Worm (Caenorhabditis elegans) whole organism, L4 larva: ENCODE measurements around the gene C28C12.1.

Experiments used
- F26F4.8 ChIP-seq: fragments of 200-800 bp; sonication (Bioruptor generic); conservative IDR thresholded peaks from 2 replicates; pipeline ENCODE4 v1.3.6; 2022; ENCODE audit warnings: missing genetic modification characterization, missing compliant biosample characterization
- F37D6.2 ChIP-seq: sonication (generic microtip); optimal IDR thresholded peaks from 2 replicates; lab custom pipeline; 2016; ENCODE audit warnings: mild to moderate bottlenecking, missing genetic modification characterization, missing compliant biosample characterization
- F49E8.2 ChIP-seq: sonication (generic microtip); optimal IDR thresholded peaks from 2 replicates; lab custom pipeline; 2016; ENCODE audit warnings: missing compliant biosample characterization, mild to moderate bottlenecking, missing genetic modification characterization, borderline replicate concordance
- R02D3.7 ChIP-seq: fragments of 150-350 bp; sonication (generic microtip); optimal IDR thresholded peaks from 3 replicates; lab custom pipeline; 2014; ENCODE audit warnings: missing biosample characterization, missing genetic modification characterization
- T20F7.1 ChIP-seq: fragments of 200-800 bp; sonication (Bioruptor generic); optimal IDR thresholded peaks from 2 replicates; lab custom pipeline; 2018; ENCODE audit warnings: mild to moderate bottlenecking, missing genetic modification characterization, missing compliant biosample characterization
- Y48G9A.11 ChIP-seq: fragments of 200-800 bp; sonication (Bioruptor generic); IDR thresholded peaks from 2 replicates; pipeline ENCODE4 v1.3.6; 2022; ENCODE audit warnings: missing genetic modification reagents, missing genetic modification characterization, missing compliant biosample characterization
- aha-1 ChIP-seq: fragments of 150-350 bp; peaks from one replicate; lab custom pipeline; 2014; ENCODE audit warnings: missing biosample characterization, missing genetic modification characterization
- aly-2 ChIP-seq: sonication (generic microtip); optimal IDR thresholded peaks from 2 replicates; lab custom pipeline; 2018; ENCODE audit warnings: missing biosample characterization, missing genetic modification characterization
- ama-1 ChIP-seq: fragments of 150-350 bp; optimal IDR thresholded peaks from 2 replicates; lab custom pipeline; 2014; ENCODE audit warnings: inconsistent platforms, mixed read lengths
- ces-1 ChIP-seq: fragments of 150-350 bp; sonication (generic microtip); optimal IDR thresholded peaks from 4 replicates; lab custom pipeline; 2014; ENCODE audit warnings: missing biosample characterization, missing genetic modification reagents, missing genetic modification characterization
- ctbp-1 ChIP-seq: fragments of 200-800 bp; sonication (Bioruptor generic); IDR thresholded peaks from 2 replicates; pipeline ENCODE4 v1.3.6; 2022; ENCODE audit warnings: missing genetic modification reagents, missing genetic modification characterization, missing compliant biosample characterization
- daf-16 ChIP-seq, 3 experiments: sonication (generic microtip); optimal IDR thresholded peaks; 2 replicates each; lab custom pipeline; 2016 to 2017; ENCODE audit warnings: missing genetic modification characterization in 3 of 3, missing genetic modification reagents in 3 of 3, mild to moderate bottlenecking in 2 of 3, missing compliant biosample characterization in 2 of 3, missing biosample characterization in 1 of 3, moderate library complexity in 1 of 3
- daf-19 ChIP-seq: fragments of 200-800 bp; sonication (Bioruptor generic); conservative IDR thresholded peaks from 2 replicates; pipeline ENCODE4 v1.3.6; 2022; ENCODE audit warnings: missing genetic modification characterization, missing compliant biosample characterization
- dmd-6 ChIP-seq: fragments of 200-800 bp; sonication (Bioruptor generic); IDR thresholded peaks from 2 replicates; pipeline ENCODE4 v1.3.6; 2022; ENCODE audit warnings: missing genetic modification reagents, missing genetic modification characterization, missing compliant biosample characterization
- dpl-1 ChIP-seq: fragments of 150-350 bp; optimal IDR thresholded peaks from 2 replicates; lab custom pipeline; 2014; ENCODE audit warnings: missing biosample characterization, missing genetic modification reagents, missing genetic modification characterization
- duxl-1 ChIP-seq: sonication (generic microtip); optimal IDR thresholded peaks from 2 replicates; lab custom pipeline; 2016; ENCODE audit warnings: mild to moderate bottlenecking, missing genetic modification characterization, moderate library complexity, missing compliant biosample characterization; ENCODE audit not compliant: poor library complexity
- dve-1 ChIP-seq: sonication (generic microtip); optimal IDR thresholded peaks from 2 replicates; lab custom pipeline; 2017; ENCODE audit warnings: antibody characterized with exemption, mild to moderate bottlenecking, missing genetic modification characterization, missing compliant biosample characterization; ENCODE audit not compliant: insufficient read depth
- fkh-10 ChIP-seq: fragments of 150-350 bp; optimal IDR thresholded peaks from 2 replicates; lab custom pipeline; 2014; ENCODE audit warnings: missing biosample characterization, missing genetic modification reagents, missing genetic modification characterization
- hlh-11 ChIP-seq: fragments of 200-800 bp; sonication (Bioruptor generic); optimal IDR thresholded peaks from 2 replicates; lab custom pipeline; 2018; ENCODE audit warnings: mild to moderate bottlenecking, missing genetic modification characterization, missing compliant biosample characterization
- hlh-30 ChIP-seq: sonication (generic microtip); optimal IDR thresholded peaks from 2 replicates; lab custom pipeline; 2017; ENCODE audit warnings: antibody characterized with exemption, mild to moderate bottlenecking, missing genetic modification characterization, missing compliant biosample characterization; ENCODE audit not compliant: insufficient read depth
- hmg-1.1 ChIP-seq: fragments of 200-800 bp; sonication (Bioruptor generic); IDR thresholded peaks from 2 replicates; pipeline ENCODE4 v1.3.6; 2022; ENCODE audit warnings: missing genetic modification reagents, missing genetic modification characterization, missing compliant biosample characterization
- lin-1 ChIP-seq: fragments of 200-800 bp; sonication (Bioruptor generic); IDR thresholded peaks from 2 replicates; pipeline ENCODE4 v1.3.6; 2022; ENCODE audit warnings: missing genetic modification reagents, missing genetic modification characterization, missing compliant biosample characterization
- lin-15B ChIP-seq: fragments of 150-350 bp; sonication (generic microtip); optimal IDR thresholded peaks from 3 replicates; lab custom pipeline; 2014; ENCODE audit warnings: missing biosample characterization, missing genetic modification characterization
- lin-29 ChIP-seq: fragments of 200-800 bp; sonication (Bioruptor generic); IDR thresholded peaks from 2 replicates; pipeline ENCODE4 v1.3.6; 2022; ENCODE audit warnings: missing genetic modification reagents, missing genetic modification characterization, missing compliant biosample characterization
- lin-38 ChIP-seq: fragments of 200-800 bp; sonication (Bioruptor generic); IDR thresholded peaks from 2 replicates; pipeline ENCODE4 v1.3.6; 2022; ENCODE audit warnings: missing genetic modification reagents, missing genetic modification characterization, missing compliant biosample characterization
- lsy-2 ChIP-seq, 2 experiments: fragments of 150-350 bp in 1 of 2; sonication (generic microtip) in 1 of 2; optimal IDR thresholded peaks; 2 replicates each; lab custom pipeline; 2014 to 2017; ENCODE audit warnings: missing biosample characterization in 2 of 2, missing genetic modification characterization in 2 of 2
- madf-5 ChIP-seq, 2 experiments: fragments of 200-800 bp; sonication (Bioruptor generic); IDR thresholded peaks; 2 replicates each; pipeline ENCODE4 v1.3.6; 2022; ENCODE audit warnings: missing compliant biosample characterization in 2 of 2, missing genetic modification characterization in 2 of 2
- madf-9 ChIP-seq: fragments of 200-800 bp; sonication (Bioruptor generic); conservative IDR thresholded peaks from 2 replicates; pipeline ENCODE4 v1.3.6; 2022; ENCODE audit warnings: missing genetic modification reagents, missing genetic modification characterization, missing compliant biosample characterization
- mdt-29 ChIP-seq: fragments of 200-800 bp; sonication (Bioruptor generic); IDR thresholded peaks from 2 replicates; pipeline ENCODE4 v1.3.6; 2022; ENCODE audit warnings: missing genetic modification reagents, missing genetic modification characterization, missing compliant biosample characterization
- mep-1 ChIP-seq: fragments of 150-350 bp; sonication (generic microtip); optimal IDR thresholded peaks from 3 replicates; lab custom pipeline; 2014; ENCODE audit warnings: missing biosample characterization, missing genetic modification characterization
- mes-2 ChIP-seq: sonication (generic microtip); optimal IDR thresholded peaks from 2 replicates; lab custom pipeline; 2016; ENCODE audit warnings: missing genotype, mild to moderate bottlenecking, missing genetic modification characterization, missing compliant biosample characterization; ENCODE audit not compliant: poor library complexity, severe bottlenecking
- mxl-2 ChIP-seq: fragments of 200-800 bp; sonication (Bioruptor generic); conservative IDR thresholded peaks from 2 replicates; pipeline ENCODE4 v1.3.6; 2022; ENCODE audit warnings: missing genetic modification reagents, missing genetic modification characterization, missing compliant biosample characterization
- nhr-102 ChIP-seq: sonication (generic microtip); optimal IDR thresholded peaks from 2 replicates; lab custom pipeline; 2016; ENCODE audit warnings: mild to moderate bottlenecking, missing genetic modification characterization, moderate library complexity, missing compliant biosample characterization
- nhr-28 ChIP-seq: fragments of 150-350 bp; optimal IDR thresholded peaks from 2 replicates; lab custom pipeline; 2014; ENCODE audit warnings: missing biosample characterization, missing genetic modification characterization
- nhr-41 ChIP-seq: fragments of 200-800 bp; sonication (Bioruptor generic); IDR thresholded peaks from 2 replicates; pipeline ENCODE4 v1.3.6; 2022; ENCODE audit warnings: missing genetic modification reagents, missing genetic modification characterization, missing compliant biosample characterization
- nhr-48 ChIP-seq: sonication (generic microtip); optimal IDR thresholded peaks from 2 replicates; lab custom pipeline; 2016; ENCODE audit warnings: mild to moderate bottlenecking, missing genetic modification characterization, missing compliant biosample characterization
- nhr-6 ChIP-seq: fragments of 150-350 bp; optimal IDR thresholded peaks from 2 replicates; lab custom pipeline; 2014; ENCODE audit warnings: missing biosample characterization, missing genetic modification characterization
- nhr-76 ChIP-seq: fragments of 150-350 bp; optimal IDR thresholded peaks from 2 replicates; lab custom pipeline; 2014; ENCODE audit warnings: missing biosample characterization, missing genetic modification characterization
- pha-4 ChIP-seq, 2 experiments: fragments of 150-350 bp in 1 of 2; fragments of 200-800 bp in 1 of 2; sonication (Bioruptor generic) in 1 of 2; IDR thresholded peaks in 1 of 2; optimal IDR thresholded peaks in 1 of 2; 2 replicates each; pipeline versions ENCODE4 v1.3.6 to Lab custom; 2014 to 2022; ENCODE audit warnings: missing genetic modification characterization in 2 of 2, missing genetic modification reagents in 2 of 2, missing biosample characterization in 1 of 2, missing compliant biosample characterization in 1 of 2
- php-3 ChIP-seq: fragments of 200-800 bp; sonication (Bioruptor generic); IDR thresholded peaks from 2 replicates; pipeline ENCODE4 v1.3.6; 2022; ENCODE audit warnings: missing genetic modification reagents, missing genetic modification characterization, missing compliant biosample characterization
- pqm-1 ChIP-seq: sonication (generic microtip); optimal IDR thresholded peaks from 2 replicates; lab custom pipeline; 2017; ENCODE audit warnings: missing biosample characterization, missing genetic modification characterization
- saeg-2 ChIP-seq: fragments of 200-800 bp; sonication (Bioruptor generic); IDR thresholded peaks from 2 replicates; pipeline ENCODE4 v1.3.6; 2022; ENCODE audit warnings: missing genetic modification reagents, missing genetic modification characterization, missing compliant biosample characterization
- skn-1 ChIP-seq: fragments of 150-350 bp; optimal IDR thresholded peaks from 2 replicates; lab custom pipeline; 2014; ENCODE audit warnings: missing biosample characterization, missing genetic modification characterization
- tra-1 ChIP-seq: fragments of 200-800 bp; sonication (Bioruptor generic); IDR thresholded peaks from 2 replicates; pipeline ENCODE4 v1.3.6; 2022; ENCODE audit warnings: missing genetic modification reagents, missing genetic modification characterization, missing compliant biosample characterization
- unc-130 ChIP-seq: sonication (generic microtip); optimal IDR thresholded peaks from 2 replicates; lab custom pipeline; 2016; ENCODE audit warnings: missing genetic modification reagents, missing genetic modification characterization, missing compliant biosample characterization
- unc-39 ChIP-seq: sonication (generic microtip); optimal IDR thresholded peaks from 2 replicates; lab custom pipeline; 2017; ENCODE audit warnings: missing biosample characterization, missing genetic modification characterization
- vab-7 ChIP-seq: fragments of 200-800 bp; sonication (Bioruptor generic); IDR thresholded peaks from 2 replicates; pipeline ENCODE4 v1.3.6; 2022; ENCODE audit warnings: missing genetic modification reagents, missing genetic modification characterization, missing compliant biosample characterization
- zfp-3 ChIP-seq: fragments of 200-800 bp; sonication (Bioruptor generic); conservative IDR thresholded peaks from 2 replicates; pipeline ENCODE4 v1.3.6; 2022; ENCODE audit warnings: missing genetic modification reagents, missing genetic modification characterization, missing compliant biosample characterization
- ztf-7 ChIP-seq: fragments of 150-350 bp; optimal IDR thresholded peaks from 2 replicates; lab custom pipeline; 2014; ENCODE audit warnings: missing biosample characterization, missing genetic modification characterization

C28C12.1 gene

ce11 chrIV:8532796-8533195 lies 31.3 kb downstream of the C28C12.1 start:
- TF ChIP-seq R02D3.7 (tag; lab: Kevin White, UChicago) (no peak), hlh-11 (tag; lab: Kevin White, UChicago) (peak; percentile 59), lin-15B (tag; lab: Kevin White, UChicago) (no peak), lin-38 (GFP tag; lab: Robert Waterston, UW) (no peak), nhr-48 (tag; lab: Kevin White, UChicago) (peak; percentile 56), mdt-29 (GFP tag; lab: Robert Waterston, UW) (no peak), T20F7.1 (GFP tag; lab: Kevin White, UChicago) (no peak), nhr-28 (peak; percentile 41), skn-1 (tag; lab: Kevin White, UChicago) (no peak), mep-1 (tag; lab: Kevin White, UChicago) (no peak), dpl-1 (GFP tag; lab: Kevin White, UChicago) (no peak), duxl-1 (tag; lab: Kevin White, UChicago) (no peak), ctbp-1 (GFP tag; lab: Robert Waterston, UW) (no peak), vab-7 (no peak), mxl-2 (GFP tag; lab: Robert Waterston, UW) (0 out of 2 replicates have a peak, but pooled peaks have one; percentile 46), mes-2 (tag; lab: Kevin White, UChicago) (peak; percentile 5), nhr-6 (tag; lab: Kevin White, UChicago) (no peak), ama-1 (lab: Kevin White, UChicago) (no peak), pha-4 (GFP tag; IDR thresholded peaks at IDR 0.05; lab: Robert Waterston, UW) (peak; percentile 51; the same call in 1 of the 2 replicates), pha-4 (tag; optimal IDR thresholded peaks at IDR 0.05; lab: Kevin White, UChicago) (no peak), nhr-102 (tag; lab: Kevin White, UChicago) (peak; percentile 8), hlh-30 (tag; lab: Kevin White, UChicago) (peak; percentile 26), pqm-1 (tag; lab: Kevin White, UChicago) (peak; percentile 22), aha-1 (tag; lab: Kevin White, UChicago) (peak; percentile 8), lin-1 (0 out of 2 replicates have a peak, but pooled peaks have one; percentile 14), daf-16 (GFP tag; optimal IDR thresholded peaks at IDR 0.05; lab: Kevin White, UChicago) (no peak), daf-16 (tag; optimal IDR thresholded peaks at IDR 0.05; lab: Kevin White, UChicago) (peak; percentile 69), dmd-6 (peak; percentile 87), dve-1 (tag; lab: Kevin White, UChicago) (peak; percentile 68), tra-1 (GFP tag; lab: Robert Waterston, UW) (peak; percentile 66)

- peak; percentile 84 for TF ChIP-seq php-3
- TF ChIP-seq daf-19 (GFP tag; lab: Robert Waterston, UW) = no peak
- TF ChIP-seq tra-1 (GFP tag; lab: Robert Waterston, UW) = 0 out of 2 replicates have a peak, but pooled peaks have one; percentile 60
- no peak for TF ChIP-seq ces-1 (GFP tag; lab: Kevin White, UChicago)
- TF ChIP-seq unc-130 = no peak
- no peak for TF ChIP-seq Y48G9A.11 (GFP tag; lab: Robert Waterston, UW)
- peak; percentile 81 for TF ChIP-seq pqm-1 (tag; lab: Kevin White, UChicago)
- TF ChIP-seq F49E8.2 = no peak
- no peak for TF ChIP-seq madf-9
- TF ChIP-seq unc-39 (tag; lab: Kevin White, UChicago) = no peak
- no peak for TF ChIP-seq ztf-7 (tag; lab: Kevin White, UChicago)
- TF ChIP-seq lsy-2 (tag; optimal IDR thresholded peaks at IDR 0.05; lab: Kevin White, UChicago) = peak in 1 of 2 experiments; percentile 17
- TF ChIP-seq F37D6.2 (tag; lab: Kevin White, UChicago) = no peak
- TF ChIP-seq zfp-3 (GFP tag; lab: Robert Waterston, UW) = no peak
- TF ChIP-seq lin-29 (GFP tag; lab: Robert Waterston, UW) = no peak
- no peak for TF ChIP-seq nhr-102 (tag; lab: Kevin White, UChicago)
- TF ChIP-seq hmg-1.1 (GFP tag; lab: Robert Waterston, UW) = no peak
- no peak for TF ChIP-seq madf-5 (GFP tag; IDR thresholded peaks at IDR 0.05; lab: Robert Waterston, UW)
- no peak for TF ChIP-seq nhr-76
- no peak for TF ChIP-seq aly-2 (tag; lab: Kevin White, UChicago)
- no peak for TF ChIP-seq nhr-41
- TF ChIP-seq saeg-2 (GFP tag; lab: Robert Waterston, UW) = no peak
- peak; percentile 61 for TF ChIP-seq hlh-11 (tag; lab: Kevin White, UChicago)
- TF ChIP-seq fkh-10 (GFP tag; lab: Kevin White, UChicago) = no peak
- no peak for TF ChIP-seq F26F4.8 (GFP tag; lab: Robert Waterston, UW)
Observed at ce11 chrIV:8534189-8534588, 32.7 kb downstream of the C28C12.1 start.
